Fruit fly (Drosophila melanogaster): Measurements from ENCODE around the gene CG10375.
A peak's percentile ranks its signal among the peaks of the same experiment; 100 is the strongest.

CG10375 gene

DNA sequence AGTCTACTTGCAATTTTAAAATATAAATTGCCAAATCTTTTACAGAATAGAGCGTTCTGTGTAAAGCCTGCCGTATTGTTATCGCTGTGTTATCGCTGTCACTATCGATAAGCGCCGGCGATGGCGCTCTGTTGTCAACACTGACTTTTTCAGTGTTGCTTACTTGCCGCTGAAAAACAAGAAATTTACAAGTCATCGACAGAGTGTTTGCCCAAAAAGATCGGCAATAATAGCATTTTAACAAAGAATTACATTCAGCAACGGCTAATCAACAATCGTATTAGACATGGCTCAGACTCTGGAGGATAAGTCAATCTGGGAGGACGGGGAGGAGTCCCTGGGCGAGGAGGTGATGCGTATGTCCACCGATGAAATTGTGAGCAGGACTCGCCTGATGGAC lies 14.8 kb upstream of the CG10375 start, which contains the start of the genes RanBP3 and Rpt5 (continued):
- TF ChIP-seq Ets21C (GFP tag; optimal IDR thresholded peaks at IDR 0.05): no peak
- TF ChIP-seq Gug (GFP tag; IDR thresholded peaks at IDR 0.05): no peak
- no peak for TF ChIP-seq CG34406 (GFP tag; optimal IDR thresholded peaks at IDR 0.05)
- TF ChIP-seq CG6854 (GFP tag; optimal IDR thresholded peaks at IDR 0.05): peak; percentile 50
- no peak for TF ChIP-seq spab (GFP tag; optimal IDR thresholded peaks at IDR 0.05)
- TF ChIP-seq OdsH (GFP tag; optimal IDR thresholded peaks at IDR 0.05): no peak
- no peak for TF ChIP-seq svp (GFP tag)
- peak; percentile 35; the same call in 1 of the 3 replicates for TF ChIP-seq eg (GFP tag; IDR thresholded peaks at IDR 0.05)
- TF ChIP-seq vri (GFP tag; optimal IDR thresholded peaks at IDR 0.05): no peak
- no peak for TF ChIP-seq Sox102F (GFP tag; optimal IDR thresholded peaks at IDR 0.05)
- no peak for TF ChIP-seq CG11762 (GFP tag; optimal IDR thresholded peaks at IDR 0.05; ENCODE audit: insufficient read depth)
- TF ChIP-seq Eip75B (GFP tag; optimal IDR thresholded peaks at IDR 0.05): no peak
- no peak for TF ChIP-seq CG15336 (GFP tag; IDR thresholded peaks at IDR 0.05)
- TF ChIP-seq CG4318 (GFP tag; optimal IDR thresholded peaks at IDR 0.05): no peak
- TF ChIP-seq salr (GFP tag; optimal IDR thresholded peaks at IDR 0.05): no peak
- TF ChIP-seq achi (GFP tag; optimal IDR thresholded peaks at IDR 0.05): no peak
- TF ChIP-seq Hr4 (GFP tag; optimal IDR thresholded peaks at IDR 0.05): no peak
- peak; percentile 12 for TF ChIP-seq CG3032 (tag; optimal IDR thresholded peaks at IDR 0.05)
- no peak for TF ChIP-seq CG6808 (GFP tag; optimal IDR thresholded peaks at IDR 0.05)
- TF ChIP-seq CG6792 (GFP tag; optimal IDR thresholded peaks at IDR 0.05): no peak
- TF ChIP-seq Eip93F (GFP tag; optimal IDR thresholded peaks at IDR 0.05): no peak
- TF ChIP-seq Sox15 (GFP tag; optimal IDR thresholded peaks at IDR 0.05): no peak
- TF ChIP-seq cyc (GFP tag; optimal IDR thresholded peaks at IDR 0.05): peak; percentile 65
- TF ChIP-seq acj6 (GFP tag; optimal IDR thresholded peaks at IDR 0.05): no peak
- TF ChIP-seq Blimp-1 (GFP tag; optimal IDR thresholded peaks at IDR 0.05): no peak
- peak; percentile 66 for TF ChIP-seq CG31627 (GFP tag; optimal IDR thresholded peaks at IDR 0.05)
- no peak for TF ChIP-seq CG7368 (GFP tag; optimal IDR thresholded peaks at IDR 0.05)
- TF ChIP-seq fkh (GFP tag; optimal IDR thresholded peaks at IDR 0.05): no peak
- no peak for TF ChIP-seq CG10669 (GFP tag; optimal IDR thresholded peaks at IDR 0.05)
- no peak for TF ChIP-seq Lpt (GFP tag; optimal IDR thresholded peaks at IDR 0.05)
- peak; percentile 78 for TF ChIP-seq Sox14 (GFP tag; optimal IDR thresholded peaks at IDR 0.05)

DNA sequence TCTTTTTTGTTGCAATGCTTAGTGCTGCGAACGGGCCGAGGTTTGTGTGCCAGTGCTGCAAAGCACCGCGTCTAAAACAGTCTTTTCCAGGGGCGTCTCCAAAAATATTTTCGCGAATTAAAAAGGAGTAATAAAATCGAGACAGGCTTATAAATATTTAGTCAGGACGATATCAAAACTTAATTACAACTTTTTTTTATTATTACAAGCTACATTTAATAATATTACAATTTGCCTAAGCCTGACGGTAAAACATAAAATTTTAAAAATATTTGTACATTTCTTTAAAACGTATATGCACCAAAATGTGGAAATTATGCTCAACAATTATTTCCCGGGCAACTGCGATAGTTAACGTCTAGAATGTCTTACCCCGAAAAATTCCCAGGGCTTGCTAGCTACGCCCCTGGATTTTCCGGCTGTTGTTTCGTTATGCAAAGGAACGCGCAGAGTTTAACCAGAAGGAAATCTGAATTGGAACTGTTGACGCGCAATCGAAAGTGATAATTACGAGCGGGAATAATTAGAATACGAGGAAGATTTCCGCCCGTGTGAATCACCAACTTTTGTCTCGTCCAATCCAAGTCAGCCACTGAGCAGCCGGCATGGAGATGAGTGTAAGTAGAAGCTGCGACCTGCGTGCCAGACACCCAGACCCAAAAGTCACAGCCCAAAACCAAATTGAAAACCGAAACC lies 9.5 kb upstream of the CG10375 start, which contains the start of the genes PTPMT1 and Hrd3:
PTPMT1 (plus strand) TSS at position 428 of the 696 bp plus-strand sequence.
Hrd3 (minus strand) TSS at position 646 of the 696 bp plus-strand sequence.
- TF ChIP-seq Eip93F (GFP tag; optimal IDR thresholded peaks at IDR 0.05): peak; percentile 94
- TF ChIP-seq CG3919 (GFP tag; optimal IDR thresholded peaks at IDR 0.05): peak; percentile 99
- peak; percentile 99 for TF ChIP-seq cyc (GFP tag; optimal IDR thresholded peaks at IDR 0.05)
- peak; percentile 98 for TF ChIP-seq Lpt (GFP tag; optimal IDR thresholded peaks at IDR 0.05)
- peak; percentile 99 for TF ChIP-seq CG11762 (GFP tag; optimal IDR thresholded peaks at IDR 0.05; ENCODE audit: insufficient read depth)
- peak; percentile 98 for TF ChIP-seq Hr39 (GFP tag; optimal IDR thresholded peaks at IDR 0.05)
- TF ChIP-seq lz (GFP tag; optimal IDR thresholded peaks at IDR 0.05): peak; percentile 99
- peak; percentile 94 for TF ChIP-seq Blimp-1 (GFP tag; optimal IDR thresholded peaks at IDR 0.05)
- peak; percentile 99 for TF ChIP-seq topi (GFP tag; optimal IDR thresholded peaks at IDR 0.05)
- TF ChIP-seq CG16779 (tag; optimal IDR thresholded peaks at IDR 0.05): peak; percentile 97
- peak; percentile 98 for TF ChIP-seq achi (GFP tag; optimal IDR thresholded peaks at IDR 0.05)
- TF ChIP-seq net (GFP tag; optimal IDR thresholded peaks at IDR 0.05): peak; percentile 99
- peak; percentile 93 for TF ChIP-seq CG6163 (GFP tag; IDR thresholded peaks at IDR 0.05)
- peak; percentile 95 for TF ChIP-seq CG11294 (GFP tag; IDR thresholded peaks at IDR 0.05)
- peak; percentile 94 for TF ChIP-seq CG1621 (tag; optimal IDR thresholded peaks at IDR 0.05)
- peak; percentile 99 for TF ChIP-seq Eip75B (GFP tag; optimal IDR thresholded peaks at IDR 0.05)
- peak; percentile 99 for TF ChIP-seq OdsH (GFP tag; optimal IDR thresholded peaks at IDR 0.05)
- peak; percentile 99 for TF ChIP-seq CG3032 (tag; optimal IDR thresholded peaks at IDR 0.05)
- TF ChIP-seq Sox102F (GFP tag; optimal IDR thresholded peaks at IDR 0.05): peak; percentile 99
- TF ChIP-seq Ets96B (tag; optimal IDR thresholded peaks at IDR 0.05): peak; percentile 98
- TF ChIP-seq CG11902 (GFP tag; optimal IDR thresholded peaks at IDR 0.05): peak; percentile 98
- TF ChIP-seq CG31627 (GFP tag; optimal IDR thresholded peaks at IDR 0.05): peak; percentile 99
- TF ChIP-seq pdm3 (GFP tag; optimal IDR thresholded peaks at IDR 0.05): peak; percentile 99
- TF ChIP-seq vri (GFP tag; optimal IDR thresholded peaks at IDR 0.05): peak; percentile 97
- peak; percentile 99 for TF ChIP-seq Met (GFP tag; optimal IDR thresholded peaks at IDR 0.05)
- TF ChIP-seq CG34406 (GFP tag; optimal IDR thresholded peaks at IDR 0.05): peak; percentile 99
- peak; percentile 95 for TF ChIP-seq fd85E (GFP tag; optimal IDR thresholded peaks at IDR 0.05)
- TF ChIP-seq CG8119 (GFP tag; IDR thresholded peaks at IDR 0.05): peak; percentile 97
- TF ChIP-seq Sox14 (GFP tag; optimal IDR thresholded peaks at IDR 0.05): peak; percentile 99
- peak; percentile 95 to 100 for TF ChIP-seq salr (GFP tag; optimal IDR thresholded peaks at IDR 0.05)
- peak; percentile 100 for TF ChIP-seq CG32006 (GFP tag; optimal IDR thresholded peaks at IDR 0.05)
- TF ChIP-seq CG6854 (GFP tag; optimal IDR thresholded peaks at IDR 0.05): peak; percentile 97
- peak; percentile 99 for TF ChIP-seq dac (GFP tag; optimal IDR thresholded peaks at IDR 0.05)
